Fruit fly (Drosophila melanogaster) whole organism, embryonic: ENCODE data around the gene Ppm1.

Experiments
- ATbp ChIP-seq: fragments of 200-800 bp; sonication (Bioruptor generic); optimal IDR thresholded peaks from 2 replicates; lab custom pipeline; 2017; ENCODE audit warnings: missing biosample characterization, mild to moderate bottlenecking, missing genetic modification characterization, missing genetic modification reagents
- B-H2 ChIP-seq: fragments of 200-800 bp; sonication (Bioruptor generic); optimal IDR thresholded peaks from 2 replicates; lab custom pipeline; 2018; ENCODE audit warnings: missing biosample characterization, mild to moderate bottlenecking, missing genetic modification characterization
- CG11695 ChIP-seq: fragments of 200-800 bp; sonication (Bioruptor generic); IDR thresholded peaks from 3 replicates; pipeline ENCODE4 v1.3.6; 2022; ENCODE audit warnings: missing biosample characterization, missing genetic modification characterization
- CG12104 ChIP-seq: fragments of 200-800 bp; sonication (Bioruptor generic); optimal IDR thresholded peaks from 3 replicates; lab custom pipeline; 2016; ENCODE audit warnings: missing biosample characterization, missing genetic modification characterization
- CG12391 ChIP-seq: fragments of 200-800 bp; sonication (Bioruptor generic); optimal IDR thresholded peaks from 3 replicates; lab custom pipeline; 2018; ENCODE audit warnings: missing biosample characterization, mild to moderate bottlenecking, missing genetic modification characterization, moderate library complexity
- CG12744 ChIP-seq: fragments of 200-800 bp; sonication (Bioruptor generic); optimal IDR thresholded peaks from 2 replicates; lab custom pipeline; 2016; ENCODE audit warnings: missing biosample characterization, missing genetic modification characterization
- CG14710 ChIP-seq: fragments of 200-800 bp; sonication (Bioruptor generic); optimal IDR thresholded peaks from 3 replicates; lab custom pipeline; 2019; ENCODE audit warnings: missing biosample characterization, mild to moderate bottlenecking, missing genetic modification characterization, moderate library complexity
- CG14965 ChIP-seq: fragments of 200-800 bp; sonication (Bioruptor generic); optimal IDR thresholded peaks from 2 replicates; lab custom pipeline; 2016; ENCODE audit warnings: missing biosample characterization, missing genetic modification characterization, borderline replicate concordance
- CG15479 ChIP-seq: fragments of 200-800 bp; sonication (Bioruptor generic); optimal IDR thresholded peaks from 3 replicates; lab custom pipeline; 2019; ENCODE audit warnings: missing biosample characterization, mild to moderate bottlenecking, missing genetic modification characterization, moderate library complexity
- CG15601 ChIP-seq: fragments of 200-800 bp; sonication (Bioruptor generic); optimal IDR thresholded peaks from 3 replicates; lab custom pipeline; 2019; ENCODE audit warnings: missing biosample characterization, mild to moderate bottlenecking, missing genetic modification characterization, moderate library complexity
- CG1647 ChIP-seq: fragments of 200-800 bp; sonication (Bioruptor generic); optimal IDR thresholded peaks from 3 replicates; lab custom pipeline; 2016; ENCODE audit warnings: missing biosample characterization, missing genetic modification characterization
- CG1792 ChIP-seq: fragments of 200-800 bp; sonication (Bioruptor generic); optimal IDR thresholded peaks from 2 replicates; lab custom pipeline; 2016; ENCODE audit warnings: missing biosample characterization, missing genetic modification characterization
- CG2129 ChIP-seq: fragments of 200-800 bp; sonication (Bioruptor generic); IDR thresholded peaks from 2 replicates; pipeline ENCODE4 v1.3.6; 2022; ENCODE audit warnings: missing biosample characterization, missing genetic modification characterization; ENCODE audit not compliant: partially characterized antibody
- CG2202 ChIP-seq: fragments of 200-800 bp; sonication (Bioruptor generic); optimal IDR thresholded peaks from 2 replicates; lab custom pipeline; 2018; ENCODE audit warnings: missing biosample characterization, mild to moderate bottlenecking, missing genetic modification characterization
- CG30431 ChIP-seq: fragments of 200-800 bp; sonication (Bioruptor generic); optimal IDR thresholded peaks from 2 replicates; lab custom pipeline; 2017; ENCODE audit warnings: missing biosample characterization, missing genetic modification characterization
- CG3065 ChIP-seq: fragments of 200-800 bp; sonication (Bioruptor generic); optimal IDR thresholded peaks from 2 replicates; lab custom pipeline; 2016; ENCODE audit warnings: missing biosample characterization, missing genetic modification characterization
- CG7839 ChIP-seq: fragments of 200-800 bp; sonication (Bioruptor generic); optimal IDR thresholded peaks from 3 replicates; lab custom pipeline; 2018; ENCODE audit warnings: missing biosample characterization, mild to moderate bottlenecking, missing genetic modification characterization, moderate library complexity
- CG8281 ChIP-seq: fragments of 200-800 bp; sonication (Bioruptor generic); optimal IDR thresholded peaks from 2 replicates; lab custom pipeline; 2018; ENCODE audit warnings: missing biosample characterization, mild to moderate bottlenecking, missing genetic modification characterization, moderate library complexity
- CrebB ChIP-seq: fragments of 200-800 bp; sonication (Bioruptor generic); optimal IDR thresholded peaks from 3 replicates; lab custom pipeline; 2018; ENCODE audit warnings: missing biosample characterization, mild to moderate bottlenecking, missing genetic modification characterization
- Dip3 ChIP-seq: fragments of 200-800 bp; sonication (Bioruptor generic); optimal IDR thresholded peaks from 3 replicates; lab custom pipeline; 2016; ENCODE audit warnings: missing biosample characterization, missing genetic modification characterization
- Ets65A ChIP-seq: fragments of 200-800 bp; sonication (Bioruptor generic); peaks from one replicate; lab custom pipeline; 2016; ENCODE audit warnings: missing biosample characterization, missing genetic modification characterization
- Fer1 ChIP-seq: fragments of 200-800 bp; sonication (Bioruptor generic); optimal IDR thresholded peaks from 2 replicates; lab custom pipeline; 2017; ENCODE audit warnings: missing biosample characterization, mild to moderate bottlenecking, missing genetic modification characterization
- HLH3B ChIP-seq: fragments of 200-800 bp; sonication (Bioruptor generic); IDR thresholded peaks from 2 replicates; pipeline ENCODE4 v1.3.6; 2022; ENCODE audit warnings: missing biosample characterization, missing genetic modification characterization
- Hey ChIP-seq: fragments of 200-800 bp; sonication (Bioruptor generic); optimal IDR thresholded peaks from 3 replicates; lab custom pipeline; 2018; ENCODE audit warnings: missing biosample characterization, mild to moderate bottlenecking, missing genetic modification characterization
- HmgD ChIP-seq: fragments of 200-800 bp; sonication (Bioruptor generic); optimal IDR thresholded peaks from 3 replicates; lab custom pipeline; 2016; ENCODE audit warnings: missing biosample characterization, missing genetic modification characterization
- Hmr ChIP-seq: fragments of 200-800 bp; sonication (Bioruptor generic); optimal IDR thresholded peaks from 3 replicates; lab custom pipeline; 2017; ENCODE audit warnings: mild to moderate bottlenecking, missing biosample characterization, missing genetic modification reagents, missing genetic modification characterization
- Hsf ChIP-seq: fragments of 200-800 bp; sonication (Bioruptor generic); optimal IDR thresholded peaks from 3 replicates; lab custom pipeline; 2016; ENCODE audit warnings: missing biosample characterization, missing genetic modification characterization
- MESR4 ChIP-seq: fragments of 200-800 bp; sonication (Bioruptor generic); optimal IDR thresholded peaks from 2 replicates; lab custom pipeline; 2018; ENCODE audit warnings: missing biosample characterization, mild to moderate bottlenecking, missing genetic modification characterization, moderate library complexity
- Mrtf ChIP-seq: fragments of 200-800 bp; sonication (Bioruptor generic); IDR thresholded peaks from 3 replicates; pipeline ENCODE4 v1.3.6; 2022; ENCODE audit warnings: missing biosample characterization, missing genetic modification characterization
- Oaz ChIP-seq: fragments of 200-800 bp; sonication (Bioruptor generic); IDR thresholded peaks from 2 replicates; pipeline ENCODE4 v1.3.6; 2022; ENCODE audit warnings: missing biosample characterization, missing genetic modification characterization
- Stat92E ChIP-seq, 3 experiments: fragments of >200 bp in 2 of 3; fragments of 200-800 bp in 1 of 3; sonication (Bioruptor generic) in 1 of 3; optimal IDR thresholded peaks; 2 replicates each; lab custom pipeline; 2017 to 2019; ENCODE audit warnings: missing biosample characterization in 3 of 3, missing genetic modification characterization in 3 of 3, mild to moderate bottlenecking in 1 of 3, moderate library complexity in 1 of 3
- ab ChIP-seq: fragments of 200-800 bp; sonication (Bioruptor generic); optimal IDR thresholded peaks from 2 replicates; lab custom pipeline; 2016; ENCODE audit warnings: missing biosample characterization, missing genetic modification characterization
- al ChIP-seq: fragments of 200-800 bp; sonication (Bioruptor generic); IDR thresholded peaks from 2 replicates; pipeline ENCODE4 v1.3.6; 2022; ENCODE audit warnings: missing biosample characterization, missing genetic modification characterization
- br ChIP-seq: fragments of >200 bp; optimal IDR thresholded peaks from 2 replicates; lab custom pipeline; 2017
- crp ChIP-seq, 2 experiments: fragments of 200-800 bp; sonication (Bioruptor generic); optimal IDR thresholded peaks; 2 replicates in 1 of 2; 3 replicates in 1 of 2; lab custom pipeline; 2017; ENCODE audit warnings: missing biosample characterization in 2 of 2, missing genetic modification characterization in 2 of 2, mild to moderate bottlenecking in 1 of 2, moderate library complexity in 1 of 2
- cwo ChIP-seq: fragments of 200-800 bp; sonication (Bioruptor generic); optimal IDR thresholded peaks from 3 replicates; lab custom pipeline; 2017; ENCODE audit warnings: missing biosample characterization, missing genetic modification characterization, mild to moderate bottlenecking, moderate library complexity, missing genetic modification reagents
- dimm ChIP-seq: fragments of 200-800 bp; sonication (Bioruptor generic); IDR thresholded peaks from 2 replicates; pipeline ENCODE4 v1.3.6; 2022; ENCODE audit warnings: missing biosample characterization, missing genetic modification characterization
- disco-r ChIP-seq: fragments of 200-800 bp; sonication (Bioruptor generic); optimal IDR thresholded peaks from 2 replicates; lab custom pipeline; 2016; ENCODE audit warnings: missing biosample characterization, missing genetic modification characterization
- dysf ChIP-seq: fragments of 200-800 bp; sonication (Bioruptor generic); IDR thresholded peaks from 3 replicates; pipeline ENCODE4 v1.3.6; 2022; ENCODE audit warnings: missing biosample characterization, missing genetic modification characterization
- eyg ChIP-seq: fragments of 200-800 bp; sonication (Bioruptor generic); optimal IDR thresholded peaks from 3 replicates; lab custom pipeline; 2016; ENCODE audit warnings: missing biosample characterization, missing genetic modification characterization
- fd96Cb ChIP-seq: fragments of 200-800 bp; sonication (Bioruptor generic); optimal IDR thresholded peaks from 2 replicates; lab custom pipeline; 2018; ENCODE audit warnings: missing biosample characterization, mild to moderate bottlenecking, missing genetic modification characterization, moderate library complexity
- ftz-f1 ChIP-seq: fragments of 200-800 bp; sonication (Bioruptor generic); optimal IDR thresholded peaks from 2 replicates; lab custom pipeline; 2016; ENCODE audit warnings: missing biosample characterization, missing genetic modification characterization
- mam ChIP-seq: fragments of 200-800 bp; sonication (Bioruptor generic); optimal IDR thresholded peaks from 3 replicates; lab custom pipeline; 2016; ENCODE audit warnings: missing biosample characterization, missing genetic modification characterization
- odd ChIP-seq: fragments of 200-800 bp; sonication (Bioruptor generic); optimal IDR thresholded peaks from 2 replicates; lab custom pipeline; 2017; ENCODE audit warnings: missing biosample characterization, mild to moderate bottlenecking, missing genetic modification characterization
- run ChIP-seq: fragments of 200-800 bp; sonication (Bioruptor generic); optimal IDR thresholded peaks from 3 replicates; lab custom pipeline; 2018; ENCODE audit warnings: missing biosample characterization, mild to moderate bottlenecking, missing genetic modification characterization
- salm ChIP-seq: fragments of 200-800 bp; sonication (Bioruptor generic); optimal IDR thresholded peaks from 2 replicates; lab custom pipeline; 2018; ENCODE audit warnings: missing biosample characterization, mild to moderate bottlenecking, missing genetic modification characterization
- seq ChIP-seq: fragments of 200-800 bp; sonication (Bioruptor generic); IDR thresholded peaks from 2 replicates; pipeline ENCODE4 v1.3.6; 2022; ENCODE audit warnings: missing biosample characterization, missing genetic modification characterization
- slou ChIP-seq: fragments of 200-800 bp; sonication (Bioruptor generic); optimal IDR thresholded peaks from 3 replicates; lab custom pipeline; 2016; ENCODE audit warnings: missing biosample characterization, missing genetic modification characterization
- unpg ChIP-seq: fragments of 200-800 bp; sonication (Bioruptor generic); optimal IDR thresholded peaks from 3 replicates; lab custom pipeline; 2018; ENCODE audit warnings: missing biosample characterization, mild to moderate bottlenecking, missing genetic modification characterization, moderate library complexity

Ppm1 gene

dm6 chr3L:626498-627369 lies 45.6 kb downstream of the Ppm1 start (continued):
- TF ChIP-seq B-H2 (GFP tag; lab: Kevin White, UChicago) (no peak), CG12391 (tag; lab: Kevin White, UChicago) (peak; percentile 15), Mrtf (peak; percentile 73), HmgD (GFP tag; lab: Kevin White, UChicago) (no peak), CG30431 (peak; percentile 20), Hsf (peak; percentile 34), CG12104 (GFP tag; lab: Kevin White, UChicago) (no peak), Stat92E (GFP tag; optimal IDR thresholded peaks at IDR 0.05; lab: Kevin White, UChicago) (peak in 1 of 3 experiments; percentile 47), salm (no peak), Oaz (peak; percentile 64; the same call in 1 of the 2 replicates), eyg (GFP tag; lab: Kevin White, UChicago) (no peak), CG7839 (peak; percentile 46), cwo (GFP tag; lab: Kevin White, UChicago) (peak; percentile 53), CG12744 (GFP tag; lab: Kevin White, UChicago) (no peak), ab (GFP tag; lab: Kevin White, UChicago) (peak; percentile 12), Hmr (GFP tag; lab: Kevin White, UChicago) (peak; percentile 1), CG15479 (GFP tag; lab: Kevin White, UChicago) (no peak), CG2202 (tag; lab: Kevin White, UChicago) (no peak), dimm (GFP tag; lab: Robert Waterston, UW) (no peak), crp (GFP tag; optimal IDR thresholded peaks at IDR 0.05; lab: Kevin White, UChicago) (no peak), CG14965 (GFP tag; lab: Kevin White, UChicago) (no peak), CG2129 (GFP tag; lab: Robert Waterston, UW) (no peak), ATbp (GFP tag; lab: Kevin White, UChicago) (no peak), dysf (GFP tag; lab: Robert Waterston, UW) (peak; percentile 65; the same call in 1 of the 3 replicates), ftz-f1 (GFP tag; lab: Kevin White, UChicago) (peak; percentile 36), odd (GFP tag; lab: Kevin White, UChicago) (no peak), al (GFP tag; lab: Robert Waterston, UW) (peak; percentile 57), br (no peak), unpg (GFP tag; lab: Kevin White, UChicago) (peak; percentile 38), CG11695 (no peak), CG8281 (tag; lab: Kevin White, UChicago) (peak; percentile 2), Hey (no peak), CG15601 (tag; lab: Kevin White, UChicago) (no peak), CG3065 (GFP tag; lab: Kevin White, UChicago) (no peak), mam (peak; percentile 54), HLH3B (peak; percentile 12; the same call in 1 of the 2 replicates), fd96Cb (tag; lab: Kevin White, UChicago) (peak; percentile 39), CrebB (tag; lab: Kevin White, UChicago) (no peak), disco-r (GFP tag; lab: Kevin White, UChicago) (no peak), slou (GFP tag; lab: Kevin White, UChicago) (no peak), Fer1 (no peak), CG1647 (GFP tag; lab: Kevin White, UChicago) (peak; percentile 13), run (no peak), CG14710 (tag; lab: Kevin White, UChicago) (peak; percentile 9), CG1792 (GFP tag; lab: Kevin White, UChicago) (no peak), MESR4 (GFP tag; lab: Kevin White, UChicago) (no peak), seq (GFP tag; lab: Robert Waterston, UW) (no peak), Dip3 (GFP tag; lab: Kevin White, UChicago) (no peak), Ets65A (GFP tag; lab: Kevin White, UChicago) (peak; percentile 73)
